Worm (Caenorhabditis elegans) whole organism, L3 larva: ENCODE data around the gene srlf-20.

Source experiments
- ZK546.5 ChIP-seq: sonication (generic microtip); optimal IDR thresholded peaks from 2 replicates; lab custom pipeline; 2017; ENCODE audit warnings: missing biosample characterization, missing genetic modification characterization
- ama-1 ChIP-seq: fragments of 150-350 bp; optimal IDR thresholded peaks from 2 replicates; lab custom pipeline; 2018
- ceh-82 ChIP-seq: fragments of 150-350 bp; optimal IDR thresholded peaks from 2 replicates; lab custom pipeline; 2014; ENCODE audit warnings: missing biosample characterization, missing genetic modification characterization
- elt-2 ChIP-seq: sonication (generic microtip); optimal IDR thresholded peaks from 2 replicates; lab custom pipeline; 2016; ENCODE audit warnings: missing genetic modification reagents, mild to moderate bottlenecking, missing genetic modification characterization, missing compliant biosample characterization
- nhr-11 ChIP-seq: fragments of 150-350 bp; optimal IDR thresholded peaks from 2 replicates; lab custom pipeline; 2014; ENCODE audit warnings: missing biosample characterization, missing genetic modification characterization
- nhr-237 ChIP-seq: fragments of 150-350 bp; optimal IDR thresholded peaks from 2 replicates; lab custom pipeline; 2014; ENCODE audit warnings: missing biosample characterization, missing genetic modification characterization
- nhr-43 ChIP-seq: sonication (generic microtip); optimal IDR thresholded peaks from 2 replicates; lab custom pipeline; 2016; ENCODE audit warnings: mild to moderate bottlenecking, missing genetic modification characterization, missing compliant biosample characterization; ENCODE audit not compliant: poor library complexity, severe bottlenecking
- nhr-76 ChIP-seq: fragments of 150-350 bp; sonication (generic microtip); optimal IDR thresholded peaks from 5 replicates; lab custom pipeline; 2014; ENCODE audit warnings: missing biosample characterization, missing genetic modification characterization
- nhr-77 ChIP-seq: fragments of 150-350 bp; optimal IDR thresholded peaks from 2 replicates; lab custom pipeline; 2014; ENCODE audit warnings: missing biosample characterization, missing genetic modification characterization
- unc-62 ChIP-seq: fragments of 150-350 bp; sonication (generic microtip); optimal IDR thresholded peaks from 4 replicates; lab custom pipeline; 2014; ENCODE audit warnings: missing biosample characterization, missing genetic modification reagents, missing genetic modification characterization
- ztf-4 ChIP-seq: fragments of 150-350 bp; optimal IDR thresholded peaks from 2 replicates; lab custom pipeline; 2014; ENCODE audit warnings: missing biosample characterization, missing genetic modification characterization

DNA sequence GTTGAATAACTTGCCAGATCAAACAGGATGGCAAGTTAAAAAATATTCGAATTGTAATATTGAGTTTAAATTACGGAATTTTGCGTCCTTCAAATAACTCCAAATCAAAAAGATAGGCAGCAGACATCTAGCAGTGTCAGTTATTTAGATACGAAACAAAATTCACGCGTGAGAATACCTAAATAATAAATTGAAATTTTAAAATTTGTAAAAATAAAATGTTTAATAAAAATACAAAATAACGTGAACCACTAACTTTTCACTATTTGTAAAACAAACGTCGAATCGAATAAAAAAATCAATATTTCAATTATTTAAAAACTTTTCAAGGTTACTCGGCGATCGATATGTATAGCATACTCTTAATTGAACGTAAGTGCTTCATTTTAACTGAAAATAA is 17.8 kb upstream of the srlf-20 start, which contains the start of gene T02B11.9:
- no peak for TF ChIP-seq ZK546.5
- TF ChIP-seq nhr-43 (tag; lab: Kevin White, UChicago): no peak
- no peak for TF ChIP-seq nhr-11
- TF ChIP-seq unc-62 (GFP tag; lab: Kevin White, UChicago): no peak
- no peak for TF ChIP-seq elt-2 (tag; lab: Kevin White, UChicago)
- no peak for TF ChIP-seq ama-1 (lab: Kevin White, UChicago)
- TF ChIP-seq nhr-76 (tag; lab: Kevin White, UChicago): no peak
- no peak for TF ChIP-seq nhr-77 (tag; lab: Kevin White, UChicago)
- TF ChIP-seq nhr-237 (tag; lab: Kevin White, UChicago): no peak
- TF ChIP-seq ceh-82 (tag; lab: Kevin White, UChicago): no peak
- no peak for TF ChIP-seq ztf-4 (tag; lab: Kevin White, UChicago)
